Worm (Caenorhabditis elegans): ENCODE results near the gene dsl-2.

ce11 chrIV:1207980-1208379 lies 3.2 kb upstream of the dsl-2 start, which contains the start of gene dsl-1:
- TF ChIP-seq ama-1 (optimal IDR thresholded peaks at IDR 0.05): no peak
- TF ChIP-seq nhr-237 (tag; optimal IDR thresholded peaks at IDR 0.05): no peak
- no peak for TF ChIP-seq elt-3 (tag; optimal IDR thresholded peaks at IDR 0.05)
- no peak for TF ChIP-seq ztf-1 (GFP tag; conservative IDR thresholded peaks at IDR 0.05)
- TF ChIP-seq snpc-4 (tag; optimal IDR thresholded peaks at IDR 0.05): no peak
- TF ChIP-seq skn-1 (tag; optimal IDR thresholded peaks at IDR 0.05): no peak
- TF ChIP-seq lin-11 (tag; optimal IDR thresholded peaks at IDR 0.05): no peak
- TF ChIP-seq lin-39 (tag; optimal IDR thresholded peaks at IDR 0.05): no peak

Measured in whole organism, L2 larva.